Worm (Caenorhabditis elegans): ENCODE measurements around the gene clec-180.

Gene clec-180

DNA sequence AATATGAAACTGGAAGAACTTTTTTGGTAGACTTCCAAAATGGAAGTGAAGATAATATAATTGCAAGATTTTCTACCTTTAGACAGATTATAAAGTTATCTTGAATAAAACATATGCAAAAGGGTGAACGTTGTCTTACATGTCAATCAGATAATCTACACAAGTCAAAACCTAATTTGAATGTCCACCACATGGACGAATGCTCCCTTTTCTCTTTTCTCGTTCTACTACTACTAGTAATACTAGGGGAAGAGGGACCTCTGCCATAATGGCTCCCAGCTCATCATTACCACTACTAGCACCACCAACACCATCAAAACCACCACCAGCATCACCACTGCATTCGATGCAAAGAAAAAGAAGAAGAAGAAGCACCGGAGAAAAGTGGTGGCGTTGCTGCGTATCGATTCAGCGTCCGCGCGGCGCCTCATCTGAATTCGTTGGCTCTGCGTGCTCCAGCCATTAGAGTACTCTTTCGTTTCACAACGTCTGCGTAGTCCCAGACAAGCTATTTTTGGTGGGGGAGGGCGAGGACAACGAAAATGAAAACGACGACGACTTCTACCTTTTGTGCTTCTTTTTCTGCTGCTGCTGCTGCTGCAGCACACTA, 16.7 kb downstream of the clec-180 start:
- no peak for TF ChIP-seq M03D4.4 (tag; optimal IDR thresholded peaks at IDR 0.05)
- TF ChIP-seq ces-1 (GFP tag; optimal IDR thresholded peaks at IDR 0.05), result peak; percentile 85

DNA sequence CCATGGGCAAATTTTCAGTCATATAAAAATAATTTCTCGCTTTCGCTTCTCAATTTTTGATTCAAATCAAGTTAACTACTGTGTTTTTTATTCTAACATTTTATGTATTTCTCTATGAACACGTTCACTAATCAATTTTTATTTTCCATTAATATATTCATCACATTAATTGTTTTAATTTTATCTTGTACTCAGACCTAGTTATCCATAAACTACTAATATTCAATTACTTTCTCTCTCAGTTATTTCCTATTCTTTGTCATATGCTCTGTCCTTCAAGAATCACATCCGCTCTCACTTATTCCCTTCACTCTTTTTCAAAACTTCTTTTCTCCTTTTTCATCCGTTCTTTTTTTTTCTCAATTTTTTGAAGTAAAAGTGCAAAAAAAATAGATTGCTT, 18.3 kb downstream of the clec-180 start:
- TF ChIP-seq lsy-2 (tag; optimal IDR thresholded peaks at IDR 0.05) (no peak), mep-1 (tag; optimal IDR thresholded peaks at IDR 0.05) (no peak), ces-1 (GFP tag; optimal IDR thresholded peaks at IDR 0.05) (peak; percentile 62)

DNA sequence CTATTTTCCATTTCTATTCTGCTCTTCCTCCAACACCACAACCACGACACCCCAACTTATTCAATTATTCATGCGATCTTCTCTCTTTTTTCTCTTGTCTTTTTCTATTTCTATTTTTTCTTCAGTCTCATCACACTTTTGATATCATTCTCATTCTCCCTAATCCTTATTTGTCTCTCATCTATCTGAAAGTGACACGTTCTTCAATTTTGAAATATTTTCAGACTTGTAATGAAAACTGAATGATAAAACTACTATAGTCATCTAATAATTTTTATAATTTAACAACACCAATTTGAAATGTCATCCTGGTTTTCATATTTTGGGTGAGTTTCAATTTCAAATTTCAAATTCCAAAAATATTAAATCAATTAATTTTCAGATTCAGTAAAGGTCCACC, 19.9 kb downstream of the clec-180 start, which contains the start of gene cla-1:
TSS of gene cla-1 (plus strand) at position 301 of the 400 bp plus-strand sequence.
- no peak for TF ChIP-seq nhr-76 (tag; optimal IDR thresholded peaks at IDR 0.05)
- peak; percentile 61 for TF ChIP-seq ces-1 (GFP tag; optimal IDR thresholded peaks at IDR 0.05)

DNA sequence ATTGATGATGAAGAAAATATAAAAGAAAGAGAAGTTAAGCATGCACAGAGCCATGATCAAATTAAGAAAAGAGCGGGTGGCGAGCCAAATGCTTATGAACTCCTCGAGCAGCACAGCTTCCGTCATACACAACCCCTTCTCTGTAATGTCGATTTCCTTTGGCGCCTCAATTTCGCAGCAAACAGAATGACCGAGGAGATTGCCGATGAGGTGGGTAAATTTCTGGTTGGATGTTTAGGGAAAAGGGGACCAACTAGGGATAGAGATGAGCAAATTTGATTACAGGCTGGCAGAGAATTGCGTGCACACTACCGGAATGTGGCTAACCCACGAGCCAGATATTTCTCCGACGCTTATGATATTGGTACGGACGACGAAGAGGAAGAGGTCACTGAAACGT, 36.7 kb downstream of the clec-180 start:
- TF ChIP-seq lin-32 (GFP tag; optimal IDR thresholded peaks at IDR 0.05) (no peak), zip-8 (tag; optimal IDR thresholded peaks at IDR 0.05) (no peak), nhr-12 (tag; optimal IDR thresholded peaks at IDR 0.05) (no peak), mep-1 (tag; optimal IDR thresholded peaks at IDR 0.05) (no peak), M03D4.4 (tag; optimal IDR thresholded peaks at IDR 0.05) (no peak), ces-1 (GFP tag; optimal IDR thresholded peaks at IDR 0.05) (peak; percentile 79)

DNA sequence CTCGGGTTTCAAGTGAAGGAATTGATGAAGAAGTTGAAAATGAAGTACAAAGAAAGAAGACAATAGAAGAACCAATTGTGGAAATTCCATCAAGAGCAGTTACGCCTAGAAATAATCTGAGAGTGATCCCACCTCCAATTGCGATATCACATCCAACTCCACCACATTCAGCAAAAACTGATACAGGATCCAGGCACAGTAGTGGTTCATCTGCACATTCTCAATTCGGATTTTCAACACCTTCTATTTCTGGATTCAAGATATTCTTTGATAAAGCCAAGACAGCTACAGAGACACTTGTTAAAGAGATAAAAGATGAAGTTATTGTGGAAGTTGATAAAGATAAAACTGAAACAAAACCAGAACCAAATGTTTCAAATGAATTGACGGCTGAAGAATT, 39.4 kb downstream of the clec-180 start:
- TF ChIP-seq mep-1 (tag; optimal IDR thresholded peaks at IDR 0.05) (no peak), mab-5 (tag; optimal IDR thresholded peaks at IDR 0.05) (no peak), unc-120 (tag; optimal IDR thresholded peaks at IDR 0.05; ENCODE audit: poor library complexity, severe bottlenecking) (no peak), elt-1 (tag; optimal IDR thresholded peaks at IDR 0.05; ENCODE audit: borderline replicate concordance, insufficient read depth) (no peak), blmp-1 (tag; optimal IDR thresholded peaks at IDR 0.05) (no peak), bed-3 (GFP tag; optimal IDR thresholded peaks at IDR 0.05) (no peak), mls-2 (tag; optimal IDR thresholded peaks at IDR 0.05) (no peak), zip-8 (tag; optimal IDR thresholded peaks at IDR 0.05) (no peak), nhr-12 (tag; optimal IDR thresholded peaks at IDR 0.05) (no peak), drap-1 (GFP tag; optimal IDR thresholded peaks at IDR 0.05) (no peak), elt-3 (tag; optimal IDR thresholded peaks at IDR 0.05) (no peak), nhr-237 (tag; optimal IDR thresholded peaks at IDR 0.05) (no peak), ceh-43 (GFP tag; optimal IDR thresholded peaks at IDR 0.05) (no peak), ztf-11 (tag; optimal IDR thresholded peaks at IDR 0.05) (no peak), hlh-1 (tag; optimal IDR thresholded peaks at IDR 0.05) (no peak), lin-13 (tag; optimal IDR thresholded peaks at IDR 0.05) (no peak), nhr-76 (tag; optimal IDR thresholded peaks at IDR 0.05) (no peak), M03D4.4 (tag; optimal IDR thresholded peaks at IDR 0.05) (no peak)

DNA sequence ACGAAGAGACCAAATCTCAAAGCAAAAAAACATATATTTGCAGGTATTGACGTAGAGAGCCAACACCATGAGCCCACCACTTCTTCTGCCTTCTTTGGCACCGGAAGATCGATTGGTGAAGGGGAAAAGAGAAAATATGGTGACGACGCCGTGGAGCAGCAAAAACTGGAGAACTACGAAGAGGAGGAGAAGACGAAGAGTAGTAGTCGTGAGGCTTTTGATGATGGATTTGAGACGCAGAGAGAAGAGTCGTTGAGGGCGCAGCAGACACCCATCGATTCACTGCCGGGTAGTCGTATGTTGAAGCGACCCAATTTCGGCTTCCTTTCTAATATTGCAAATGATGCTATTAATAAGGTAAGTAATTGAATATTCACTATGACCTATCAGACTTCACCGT, 42.7 kb downstream of the clec-180 start:
- TF ChIP-seq ces-1 (GFP tag; optimal IDR thresholded peaks at IDR 0.05), result peak; percentile 53
- no peak for TF ChIP-seq blmp-1 (tag; optimal IDR thresholded peaks at IDR 0.05)
- no peak for TF ChIP-seq hlh-1 (tag; optimal IDR thresholded peaks at IDR 0.05)
- TF ChIP-seq sptf-1 (tag; optimal IDR thresholded peaks at IDR 0.05), result peak; percentile 1
- TF ChIP-seq nhr-2 (tag; optimal IDR thresholded peaks at IDR 0.05), result no peak
- TF ChIP-seq elt-3 (tag; optimal IDR thresholded peaks at IDR 0.05), result no peak
- TF ChIP-seq mab-5 (tag; optimal IDR thresholded peaks at IDR 0.05), result no peak
- no peak for TF ChIP-seq tbx-8 (GFP tag; optimal IDR thresholded peaks at IDR 0.05)
- TF ChIP-seq nhr-76 (tag; optimal IDR thresholded peaks at IDR 0.05), result no peak
- TF ChIP-seq pha-4 (tag; optimal IDR thresholded peaks at IDR 0.05), result no peak
- no peak for TF ChIP-seq ztf-11 (tag; optimal IDR thresholded peaks at IDR 0.05)
- no peak for TF ChIP-seq nhr-12 (tag; optimal IDR thresholded peaks at IDR 0.05)
- TF ChIP-seq ceh-83 (GFP tag; optimal IDR thresholded peaks at IDR 0.05), result no peak

DNA sequence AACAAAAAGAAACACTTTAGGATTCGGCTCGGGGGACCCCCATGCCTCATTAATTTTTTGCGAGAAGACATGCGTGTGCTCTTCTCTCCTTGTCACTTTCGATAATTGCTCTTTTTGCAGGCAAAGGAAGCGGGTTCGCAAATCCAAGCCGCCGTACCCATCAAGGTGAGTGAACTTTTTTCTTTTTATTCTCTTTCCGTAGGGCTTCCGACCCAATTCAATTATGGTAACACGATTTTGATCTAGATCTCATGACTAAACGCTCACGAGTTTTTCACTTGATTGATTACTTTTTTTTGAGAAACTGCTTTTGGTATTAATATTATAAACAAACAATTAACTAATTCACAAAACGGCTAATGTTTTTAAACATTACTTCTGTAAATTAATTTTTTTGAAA, 43.8 kb downstream of the clec-180 start:
- TF ChIP-seq ces-1 (GFP tag; optimal IDR thresholded peaks at IDR 0.05), result peak; percentile 85
- TF ChIP-seq ham-2 (GFP tag; optimal IDR thresholded peaks at IDR 0.05), result no peak
- no peak for TF ChIP-seq drap-1 (GFP tag; optimal IDR thresholded peaks at IDR 0.05)
- TF ChIP-seq nhr-28 (tag; optimal IDR thresholded peaks at IDR 0.05), result no peak
- TF ChIP-seq unc-39 (tag; optimal IDR thresholded peaks at IDR 0.05), result no peak
- TF ChIP-seq lin-13 (tag; optimal IDR thresholded peaks at IDR 0.05), result no peak
- no peak for TF ChIP-seq tbx-8 (GFP tag; optimal IDR thresholded peaks at IDR 0.05)
- TF ChIP-seq nhr-76 (tag; optimal IDR thresholded peaks at IDR 0.05), result no peak

All from whole organism, mixed stage, embryonic.